Fruit fly (Drosophila melanogaster): ENCODE measurements around the gene CG32982.

CG32982 gene

DNA sequence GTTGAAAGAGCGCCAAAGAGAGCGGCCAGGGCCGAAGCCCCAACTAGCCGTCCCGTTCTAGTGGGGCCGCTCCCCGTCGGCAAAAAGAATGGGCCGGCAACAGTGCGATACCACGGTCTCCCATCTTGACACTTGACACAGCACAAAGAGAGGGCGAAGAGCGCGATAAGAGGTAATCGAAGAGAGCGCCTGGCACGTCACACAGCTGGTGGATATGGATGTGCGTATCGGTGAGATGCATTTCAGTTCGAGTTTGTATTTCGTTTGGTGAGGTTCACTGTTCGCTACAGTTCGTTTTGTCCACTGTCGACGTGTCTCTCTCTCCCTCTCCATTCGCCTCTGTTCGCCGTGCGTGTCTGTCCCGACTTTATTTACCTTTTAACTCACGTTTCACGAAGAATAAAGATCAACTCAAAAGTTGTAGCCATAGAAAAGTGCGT, 50.6 kb downstream of the CG32982 start:
- TF ChIP-seq usp (GFP tag; optimal IDR thresholded peaks at IDR 0.05) (no peak), HLH106 (tag; optimal IDR thresholded peaks at IDR 0.05) (no peak), Dfd (GFP tag; optimal IDR thresholded peaks at IDR 0.05) (no peak), CrebA (GFP tag; optimal IDR thresholded peaks at IDR 0.05; ENCODE audit: borderline replicate concordance) (peak; percentile 56), Vsx2 (GFP tag; optimal IDR thresholded peaks at IDR 0.05; ENCODE audit: partially characterized antibody) (peak; percentile 48), Abd-B (GFP tag; optimal IDR thresholded peaks at IDR 0.05) (no peak), Mio (GFP tag; optimal IDR thresholded peaks at IDR 0.05) (no peak), woc (GFP tag; optimal IDR thresholded peaks at IDR 0.05) (no peak), Dif (GFP tag; optimal IDR thresholded peaks at IDR 0.05; ENCODE audit: partially characterized antibody) (peak; percentile 96), h (GFP tag; optimal IDR thresholded peaks at IDR 0.05) (peak; percentile 55), br (GFP tag; optimal IDR thresholded peaks at IDR 0.05) (peak; percentile 57), dmrt93B (GFP tag; optimal IDR thresholded peaks at IDR 0.05) (no peak), Jra (GFP tag; optimal IDR thresholded peaks at IDR 0.05) (peak; percentile 63), N (GFP tag; optimal IDR thresholded peaks at IDR 0.05) (no peak), sv (GFP tag; optimal IDR thresholded peaks at IDR 0.05) (no peak), CG32264 (GFP tag; optimal IDR thresholded peaks at IDR 0.05) (peak; percentile 28), CG9705 (GFP tag; optimal IDR thresholded peaks at IDR 0.05) (no peak), ey (GFP tag; optimal IDR thresholded peaks at IDR 0.05) (no peak), brk (GFP tag; optimal IDR thresholded peaks at IDR 0.05) (no peak), Hnf4 (GFP tag; optimal IDR thresholded peaks at IDR 0.05) (no peak), Hr78 (GFP tag; optimal IDR thresholded peaks at IDR 0.05) (no peak), Rel (GFP tag; optimal IDR thresholded peaks at IDR 0.05) (no peak), Rel (tag; optimal IDR thresholded peaks at IDR 0.05) (peak; percentile 66), pan (optimal IDR thresholded peaks at IDR 0.05) (no peak), GATAd (GFP tag; optimal IDR thresholded peaks at IDR 0.05) (no peak), tai (GFP tag; optimal IDR thresholded peaks at IDR 0.05) (no peak), OdsH (GFP tag; optimal IDR thresholded peaks at IDR 0.05) (no peak), sage (GFP tag; optimal IDR thresholded peaks at IDR 0.05) (peak; percentile 9), dl (GFP tag; optimal IDR thresholded peaks at IDR 0.05; ENCODE audit: insufficient read depth in 1 of 2, partially characterized antibody in 2 of 2) (peak; percentile 82 to 94), jim (GFP tag; optimal IDR thresholded peaks at IDR 0.05) (no peak), Myc (optimal IDR thresholded peaks at IDR 0.05) (no peak), dsf (GFP tag; optimal IDR thresholded peaks at IDR 0.05; ENCODE audit: borderline replicate concordance) (no peak), fru (GFP tag; optimal IDR thresholded peaks at IDR 0.05) (peak; percentile 33), Sp1 (GFP tag; optimal IDR thresholded peaks at IDR 0.05) (peak; percentile 70), rgr (GFP tag; optimal IDR thresholded peaks at IDR 0.05) (peak; percentile 40), Hr83 (GFP tag; optimal IDR thresholded peaks at IDR 0.05; ENCODE audit: poor library complexity, severe bottlenecking) (peak; percentile 84), lola (GFP tag; optimal IDR thresholded peaks at IDR 0.05) (no peak), psq (GFP tag; optimal IDR thresholded peaks at IDR 0.05) (peak; percentile 64), foxo (GFP tag; optimal IDR thresholded peaks at IDR 0.05) (peak in 1 of 2 experiments; percentile 1)

DNA sequence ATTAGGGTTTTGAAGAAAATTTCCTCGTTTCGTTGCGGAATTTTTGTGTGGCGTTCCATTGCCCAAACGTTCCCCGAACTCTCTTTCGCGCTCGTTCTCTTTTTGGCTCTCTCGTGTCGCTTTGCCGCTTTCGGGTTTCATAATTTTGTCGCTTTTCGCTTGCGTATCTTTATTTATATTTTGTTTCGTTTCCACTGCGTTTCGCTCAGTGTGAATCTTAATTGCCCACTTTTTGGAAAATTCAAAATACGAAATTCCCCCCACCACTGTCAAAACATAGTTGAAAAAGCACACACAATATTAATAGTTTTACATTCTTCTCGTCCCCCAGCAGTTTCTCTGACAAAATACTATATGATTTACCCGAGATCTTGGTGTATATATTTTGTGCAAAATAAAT, 51.3 kb downstream of the CG32982 start:
- TF ChIP-seq Rel (GFP tag; optimal IDR thresholded peaks at IDR 0.05) (peak; percentile 52), Rel (tag; optimal IDR thresholded peaks at IDR 0.05) (peak; percentile 10), GATAd (GFP tag; optimal IDR thresholded peaks at IDR 0.05) (no peak), Hnf4 (GFP tag; optimal IDR thresholded peaks at IDR 0.05) (no peak), lola (GFP tag; optimal IDR thresholded peaks at IDR 0.05) (no peak), OdsH (GFP tag; optimal IDR thresholded peaks at IDR 0.05) (no peak), dl (GFP tag; optimal IDR thresholded peaks at IDR 0.05; ENCODE audit: insufficient read depth in 1 of 2, partially characterized antibody in 2 of 2) (peak in 1 of 2 experiments; percentile 45), brk (GFP tag; optimal IDR thresholded peaks at IDR 0.05) (peak; percentile 15), ey (GFP tag; optimal IDR thresholded peaks at IDR 0.05) (no peak), fru (GFP tag; optimal IDR thresholded peaks at IDR 0.05) (no peak), jim (GFP tag; optimal IDR thresholded peaks at IDR 0.05) (no peak), Dif (GFP tag; optimal IDR thresholded peaks at IDR 0.05; ENCODE audit: partially characterized antibody) (peak; percentile 25), Jra (GFP tag; optimal IDR thresholded peaks at IDR 0.05) (no peak), woc (GFP tag; optimal IDR thresholded peaks at IDR 0.05) (no peak), tai (GFP tag; optimal IDR thresholded peaks at IDR 0.05) (peak; percentile 23), usp (GFP tag; optimal IDR thresholded peaks at IDR 0.05) (no peak), sage (GFP tag; optimal IDR thresholded peaks at IDR 0.05) (peak; percentile 40), Myc (optimal IDR thresholded peaks at IDR 0.05) (no peak), CG9705 (GFP tag; optimal IDR thresholded peaks at IDR 0.05) (no peak), br (GFP tag; optimal IDR thresholded peaks at IDR 0.05) (no peak), rgr (GFP tag; optimal IDR thresholded peaks at IDR 0.05) (no peak), h (GFP tag; optimal IDR thresholded peaks at IDR 0.05) (no peak), psq (GFP tag; optimal IDR thresholded peaks at IDR 0.05) (no peak), Dfd (GFP tag; optimal IDR thresholded peaks at IDR 0.05) (no peak), Sp1 (GFP tag; optimal IDR thresholded peaks at IDR 0.05) (no peak), pan (optimal IDR thresholded peaks at IDR 0.05) (no peak), Hr78 (GFP tag; optimal IDR thresholded peaks at IDR 0.05) (no peak), dmrt93B (GFP tag; optimal IDR thresholded peaks at IDR 0.05) (no peak), dsf (GFP tag; optimal IDR thresholded peaks at IDR 0.05; ENCODE audit: borderline replicate concordance) (no peak)

All from whole organism, wandering third instar larva.